Worm (Caenorhabditis elegans): ENCODE results near the gene gly-12.

Gene gly-12

DNA sequence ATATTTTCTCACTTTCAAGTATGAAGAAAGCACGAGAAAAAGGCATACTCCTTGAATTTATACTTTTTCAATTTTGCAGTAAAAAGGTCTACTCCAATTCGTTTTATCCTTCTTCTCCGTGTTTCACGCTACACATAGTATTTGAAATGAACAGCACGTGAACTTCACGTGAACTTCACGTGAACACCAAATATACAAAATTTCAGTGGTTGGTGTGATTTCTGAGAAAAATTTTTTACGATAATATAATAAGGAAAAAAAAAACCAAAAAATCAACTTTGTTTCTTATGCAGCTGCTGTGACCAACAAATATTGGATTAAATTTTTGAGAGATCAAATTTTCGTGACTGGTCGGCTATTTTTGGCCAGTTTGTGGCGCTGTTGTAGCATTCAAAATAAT is 39.2 kb upstream of the gly-12 start:
- TF ChIP-seq lin-11 (tag; optimal IDR thresholded peaks at IDR 0.05) (no peak), sma-9 (GFP tag; optimal IDR thresholded peaks at IDR 0.05) (peak; percentile 21), sma-9 (tag; optimal IDR thresholded peaks at IDR 0.05) (no peak)

ce11 chrX:7447340-7447739 is 38.3 kb upstream of the gly-12 start:
- TF ChIP-seq lin-13 (GFP tag; optimal IDR thresholded peaks at IDR 0.05) (no peak), ztf-11 (tag; optimal IDR thresholded peaks at IDR 0.05) (no peak), lin-39 (tag; optimal IDR thresholded peaks at IDR 0.05) (no peak), blmp-1 (tag; optimal IDR thresholded peaks at IDR 0.05; ENCODE audit: insufficient read depth) (no peak), nhr-10 (tag; optimal IDR thresholded peaks at IDR 0.05) (no peak), gmeb-1 (tag; optimal IDR thresholded peaks at IDR 0.05) (no peak), mbf-1 (tag; optimal IDR thresholded peaks at IDR 0.05) (no peak), zag-1 (tag; optimal IDR thresholded peaks at IDR 0.05) (no peak), F13H6.1 (tag; optimal IDR thresholded peaks at IDR 0.05) (no peak), ZK546.5 (tag; optimal IDR thresholded peaks at IDR 0.05) (no peak), C34F6.9 (tag; optimal IDR thresholded peaks at IDR 0.05) (no peak)

ce11 chrX:7452606-7453005 is 33.1 kb upstream of the gly-12 start:
- TF ChIP-seq sma-3 (GFP tag; optimal IDR thresholded peaks at IDR 0.05) (no peak), mdl-1 (tag; optimal IDR thresholded peaks at IDR 0.05) (no peak), mbf-1 (tag; optimal IDR thresholded peaks at IDR 0.05) (no peak), Y55F3AM.14 (GFP tag; optimal IDR thresholded peaks at IDR 0.05) (no peak), lin-11 (tag; optimal IDR thresholded peaks at IDR 0.05) (no peak), peb-1 (tag; optimal IDR thresholded peaks at IDR 0.05) (no peak), gmeb-1 (tag; optimal IDR thresholded peaks at IDR 0.05) (no peak), nhr-129 (tag; optimal IDR thresholded peaks at IDR 0.05) (no peak), nhr-25 (tag; optimal IDR thresholded peaks at IDR 0.05) (no peak), sem-4 (tag; optimal IDR thresholded peaks at IDR 0.05) (no peak), ceh-82 (tag; optimal IDR thresholded peaks at IDR 0.05) (no peak), nhr-11 (tag; optimal IDR thresholded peaks at IDR 0.05) (no peak), C34F6.9 (tag; optimal IDR thresholded peaks at IDR 0.05) (no peak), ceh-16 (tag; optimal IDR thresholded peaks at IDR 0.05) (no peak), sma-9 (GFP tag; optimal IDR thresholded peaks at IDR 0.05) (no peak), sma-9 (tag; optimal IDR thresholded peaks at IDR 0.05) (no peak), unc-62 (GFP tag; optimal IDR thresholded peaks at IDR 0.05) (no peak), aly-2 (tag; optimal IDR thresholded peaks at IDR 0.05) (no peak), lin-13 (GFP tag; optimal IDR thresholded peaks at IDR 0.05) (no peak)

ce11 chrX:7455960-7456359 is 29.7 kb upstream of the gly-12 start:
- TF ChIP-seq C34F6.9 (tag; optimal IDR thresholded peaks at IDR 0.05) = no peak
- TF ChIP-seq zag-1 (tag; optimal IDR thresholded peaks at IDR 0.05) = no peak
- TF ChIP-seq nhr-12 (tag; optimal IDR thresholded peaks at IDR 0.05) = no peak
- no peak for TF ChIP-seq nhr-77 (tag; optimal IDR thresholded peaks at IDR 0.05)
- TF ChIP-seq lsy-2 (tag; optimal IDR thresholded peaks at IDR 0.05) = no peak
- TF ChIP-seq lin-39 (tag; optimal IDR thresholded peaks at IDR 0.05) = no peak
- no peak for TF ChIP-seq nhr-23 (tag; optimal IDR thresholded peaks at IDR 0.05)
- no peak for TF ChIP-seq elt-1 (tag; optimal IDR thresholded peaks at IDR 0.05)
- no peak for TF ChIP-seq ZK546.5 (tag; optimal IDR thresholded peaks at IDR 0.05)
- TF ChIP-seq peb-1 (tag; optimal IDR thresholded peaks at IDR 0.05) = no peak

DNA sequence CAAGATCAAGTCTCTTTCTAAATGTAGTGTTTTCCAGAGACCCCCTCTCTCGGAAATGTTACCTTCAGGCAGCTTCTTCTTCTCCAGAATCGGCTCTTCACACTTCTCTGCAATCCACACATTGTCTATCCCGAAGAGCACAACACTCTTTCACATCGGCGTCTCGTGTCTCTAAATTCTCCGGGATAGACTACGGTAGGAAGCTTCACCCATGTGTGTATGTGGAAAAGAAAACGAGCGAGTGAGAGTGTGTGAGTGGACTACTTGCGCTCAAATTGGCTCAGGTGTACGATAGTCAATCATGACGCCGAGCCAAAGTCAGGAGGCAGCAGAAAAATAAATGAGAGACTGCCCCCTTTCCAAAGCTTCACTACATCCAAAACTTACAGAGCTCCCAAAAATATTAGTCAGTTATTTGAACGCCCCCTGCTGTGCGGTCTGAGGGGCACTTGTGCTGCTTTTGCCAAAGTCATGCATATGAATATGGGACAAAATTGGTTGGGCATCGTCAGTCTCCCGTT is 28.4 kb upstream of the gly-12 start:
- TF ChIP-seq C34F6.9 (tag; optimal IDR thresholded peaks at IDR 0.05) = peak; percentile 5
- TF ChIP-seq lsy-2 (tag; optimal IDR thresholded peaks at IDR 0.05) = peak in 1 of 2 experiments; percentile 34
- no peak for TF ChIP-seq ztf-4 (tag; optimal IDR thresholded peaks at IDR 0.05)
- TF ChIP-seq unc-55 (GFP tag; optimal IDR thresholded peaks at IDR 0.05) = no peak

ce11 chrX:7460516-7460915 is 25.1 kb upstream of the gly-12 start:
- TF ChIP-seq sma-9 (GFP tag; optimal IDR thresholded peaks at IDR 0.05) (peak; percentile 3), sma-9 (tag; optimal IDR thresholded peaks at IDR 0.05) (no peak), F13H6.1 (tag; optimal IDR thresholded peaks at IDR 0.05) (peak; percentile 0), lsy-2 (tag; optimal IDR thresholded peaks at IDR 0.05) (peak in 1 of 2 experiments; percentile 11), ztf-4 (tag; optimal IDR thresholded peaks at IDR 0.05) (no peak)
